Worm (Caenorhabditis elegans) whole organism, midembryonic: ENCODE results near the gene kin-34.

Source experiments
- T22C8.4 ChIP-seq: fragments of 200-800 bp; sonication (Bioruptor generic); IDR thresholded peaks from 2 replicates; pipeline ENCODE4 v1.3.6; 2022; ENCODE audit warnings: missing genetic modification characterization, missing compliant biosample characterization
- flt-1 ChIP-seq: fragments of 200-800 bp; sonication (Bioruptor generic); IDR thresholded peaks from 2 replicates; pipeline ENCODE4 v1.3.6; 2022; ENCODE audit warnings: missing genetic modification characterization, missing compliant biosample characterization
- klf-2 ChIP-seq: fragments of 200-800 bp; sonication (Bioruptor generic); conservative IDR thresholded peaks from 2 replicates; pipeline ENCODE4 v1.3.6; 2022; ENCODE audit warnings: missing genetic modification reagents, missing genetic modification characterization, missing compliant biosample characterization
- tab-1 ChIP-seq: fragments of 200-800 bp; sonication (Bioruptor generic); IDR thresholded peaks from 2 replicates; pipeline ENCODE4 v1.3.6; 2022; ENCODE audit warnings: missing genetic modification characterization, missing compliant biosample characterization
- ztf-23 ChIP-seq: fragments of 200-800 bp; sonication (Bioruptor generic); IDR thresholded peaks from 2 replicates; pipeline ENCODE4 v1.3.6; 2022; ENCODE audit warnings: missing genetic modification reagents, missing genetic modification characterization, missing compliant biosample characterization

DNA sequence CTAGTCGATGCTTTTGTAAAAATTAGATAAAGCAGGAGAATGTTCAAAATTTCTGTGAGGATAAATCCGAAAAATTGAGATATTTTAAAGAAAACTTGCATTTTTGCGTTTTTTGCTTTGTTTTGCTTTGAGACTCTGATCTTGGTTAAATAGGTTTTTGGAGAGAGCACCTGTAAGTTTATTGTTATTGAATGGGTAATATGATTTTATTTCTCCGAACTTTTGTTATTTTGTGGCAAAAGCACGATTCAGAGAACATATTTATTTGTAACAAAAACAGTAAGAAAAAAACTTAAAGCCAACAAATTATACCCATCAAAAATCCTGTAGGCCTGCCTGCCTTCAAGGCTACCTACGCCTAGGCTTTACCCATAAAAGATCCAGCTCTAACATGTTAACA, 8.6 kb upstream of the kin-34 start, which contains the start of gene str-121:
- no peak for TF ChIP-seq flt-1 (GFP tag; lab: Robert Waterston, UW)
- TF ChIP-seq tab-1 (GFP tag; lab: Robert Waterston, UW): no peak
- TF ChIP-seq T22C8.4: no peak
- TF ChIP-seq klf-2: no peak
- TF ChIP-seq ztf-23 (GFP tag; lab: Robert Waterston, UW): no peak
